Worm (Caenorhabditis elegans): ENCODE data around the gene flp-18.

flp-18 gene

DNA sequence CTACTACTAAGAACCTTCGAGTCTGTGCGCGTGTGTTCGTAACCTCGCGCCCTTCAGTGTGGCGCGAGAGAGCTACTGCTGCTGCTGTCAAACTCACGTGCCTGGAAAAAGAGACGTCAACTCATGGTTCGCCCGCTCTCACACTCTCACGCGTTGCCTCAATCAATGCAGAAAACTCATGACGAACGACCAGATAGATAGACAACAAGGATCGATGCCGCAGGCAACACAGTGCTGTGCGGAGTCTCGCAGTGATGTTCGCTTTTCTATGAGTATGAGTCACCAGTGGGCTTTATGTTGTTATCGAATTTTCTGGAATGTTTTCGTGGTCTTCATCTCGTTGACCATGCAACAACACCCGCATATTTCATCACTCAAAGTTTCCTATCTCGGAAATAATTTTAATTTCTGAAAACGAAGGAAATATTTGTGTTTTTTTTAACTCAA, 46.8 kb downstream of the flp-18 start (continued):
- no peak for TF ChIP-seq zag-1 (tag; optimal IDR thresholded peaks at IDR 0.05)
- TF ChIP-seq nhr-111 (GFP tag; optimal IDR thresholded peaks at IDR 0.05) = no peak
- no peak for TF ChIP-seq Y5F2A.4 (GFP tag; optimal IDR thresholded peaks at IDR 0.05)
- no peak for TF ChIP-seq daf-8 (GFP tag; IDR thresholded peaks at IDR 0.05)

DNA sequence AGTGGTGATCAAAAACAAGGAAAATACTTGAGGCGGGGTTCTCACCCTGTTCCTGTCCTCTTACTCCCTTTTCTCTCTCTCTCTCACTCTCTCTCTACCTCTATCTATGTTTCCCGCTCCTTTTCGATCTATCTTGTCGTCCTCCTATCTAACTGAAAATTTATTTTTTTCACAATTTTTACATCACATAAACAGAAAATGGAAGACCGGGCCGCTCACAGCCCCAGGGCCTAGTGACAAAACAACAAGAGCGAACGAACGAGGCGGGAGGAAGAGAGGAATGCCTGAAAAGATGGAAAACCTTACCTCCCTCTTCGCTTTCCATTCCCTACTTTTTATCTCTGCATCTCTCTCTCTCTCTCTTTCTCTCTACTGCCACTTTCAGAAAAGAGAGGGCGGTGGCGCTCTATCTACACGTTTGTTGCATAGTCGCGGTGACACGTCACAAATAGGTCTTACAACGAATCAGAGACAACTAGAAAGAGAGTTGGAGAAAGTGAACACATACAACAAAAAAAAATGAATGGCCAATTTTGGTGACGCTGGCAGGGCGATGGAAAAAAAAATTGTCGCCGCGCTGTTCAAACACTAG, 47.5 kb downstream of the flp-18 start:
- TF ChIP-seq ztf-7 (tag; optimal IDR thresholded peaks at IDR 0.05) (no peak), madf-5 (GFP tag; IDR thresholded peaks at IDR 0.05) (0 out of 4 replicates have a peak, but pooled peaks of 1 of the 2 experiments have one; percentile 30), lir-3 (tag; optimal IDR thresholded peaks at IDR 0.05) (no peak), F26F4.8 (GFP tag; conservative IDR thresholded peaks at IDR 0.05) (no peak), nhr-25 (tag; optimal IDR thresholded peaks at IDR 0.05; ENCODE audit: borderline replicate concordance, insufficient read depth) (no peak), duxl-1 (tag; optimal IDR thresholded peaks at IDR 0.05; ENCODE audit: poor library complexity) (no peak), nhr-237 (tag; optimal IDR thresholded peaks at IDR 0.05) (no peak), Y105C5A.15 (GFP tag; IDR thresholded peaks at IDR 0.05) (no peak), vab-7 (GFP tag; IDR thresholded peaks at IDR 0.05) (no peak), jun-1 (tag; optimal IDR thresholded peaks at IDR 0.05) (peak; percentile 2), skn-1 (tag; optimal IDR thresholded peaks at IDR 0.05) (no peak), dpl-1 (GFP tag; optimal IDR thresholded peaks at IDR 0.05) (no peak), ama-1 (optimal IDR thresholded peaks at IDR 0.05) (peak; percentile 1), nhr-11 (tag; optimal IDR thresholded peaks at IDR 0.05) (no peak), php-3 (GFP tag; IDR thresholded peaks at IDR 0.05) (0 out of 2 replicates have a peak, but pooled peaks have one; percentile 13), ztf-11 (tag; optimal IDR thresholded peaks at IDR 0.05) (no peak), tag-97 (GFP tag; IDR thresholded peaks at IDR 0.05) (no peak), nhr-48 (tag; optimal IDR thresholded peaks at IDR 0.05) (no peak), daf-12 (tag; optimal IDR thresholded peaks at IDR 0.05) (no peak), arid-1 (GFP tag; conservative IDR thresholded peaks at IDR 0.05) (no peak), nhr-41 (GFP tag; IDR thresholded peaks at IDR 0.05) (no peak), ZK337.2 (GFP tag; IDR thresholded peaks at IDR 0.05) (no peak), Y75B8A.6 (GFP tag; IDR thresholded peaks at IDR 0.05) (no peak), spr-1 (tag; optimal IDR thresholded peaks at IDR 0.05) (no peak), egl-27 (tag; optimal IDR thresholded peaks at IDR 0.05) (no peak), fkh-10 (GFP tag; optimal IDR thresholded peaks at IDR 0.05) (no peak), dve-1 (tag; optimal IDR thresholded peaks at IDR 0.05; ENCODE audit: insufficient read depth) (peak; percentile 55), R02D3.7 (tag; optimal IDR thresholded peaks at IDR 0.05) (no peak), Y5F2A.4 (GFP tag; optimal IDR thresholded peaks at IDR 0.05) (no peak), dmd-8 (GFP tag; IDR thresholded peaks at IDR 0.05) (no peak), mes-2 (tag; optimal IDR thresholded peaks at IDR 0.05; ENCODE audit: poor library complexity, severe bottlenecking) (no peak), Y48G9A.11 (GFP tag; IDR thresholded peaks at IDR 0.05) (no peak), unc-130 (GFP tag; optimal IDR thresholded peaks at IDR 0.05) (no peak), D1046.2 (GFP tag; IDR thresholded peaks at IDR 0.05) (no peak), hmg-1.1 (GFP tag; IDR thresholded peaks at IDR 0.05) (0 out of 2 replicates have a peak, but pooled peaks have one; percentile 15), nhr-102 (tag; optimal IDR thresholded peaks at IDR 0.05) (no peak), F44E2.7 (GFP tag; IDR thresholded peaks at IDR 0.05) (no peak), F49E8.2 (tag; optimal IDR thresholded peaks at IDR 0.05; ENCODE audit: borderline replicate concordance) (no peak), daf-19 (GFP tag; conservative IDR thresholded peaks at IDR 0.05) (no peak), lim-7 (GFP tag; IDR thresholded peaks at IDR 0.05) (no peak), lsy-2 (tag; optimal IDR thresholded peaks at IDR 0.05) (no peak), T26A8.4 (GFP tag; IDR thresholded peaks at IDR 0.05) (peak; percentile 9; the same call in 1 of the 2 replicates), ceh-28 (tag; optimal IDR thresholded peaks at IDR 0.05) (no peak), nhr-6 (tag; optimal IDR thresholded peaks at IDR 0.05) (no peak), spr-3 (GFP tag; optimal IDR thresholded peaks at IDR 0.05) (no peak), hlh-11 (tag; optimal IDR thresholded peaks at IDR 0.05) (peak; percentile 24)

Measured in whole organism, L4 larva.